Fruit fly (Drosophila melanogaster) whole organism, wandering third instar larva: ENCODE measurements around the gene CG14204.

Experiments
- Abd-B ChIP-seq: fragments of >200 bp; optimal IDR thresholded peaks from 2 replicates; lab custom pipeline; 2017; ENCODE audit warnings: missing biosample characterization, missing genetic modification characterization
- CG32264 ChIP-seq: fragments of 200-800 bp; sonication (Bioruptor generic); optimal IDR thresholded peaks from 2 replicates; lab custom pipeline; 2016; ENCODE audit warnings: missing biosample characterization, missing genetic modification characterization
- CG9705 ChIP-seq: fragments of 200-800 bp; sonication (Bioruptor generic); optimal IDR thresholded peaks from 2 replicates; lab custom pipeline; 2018; ENCODE audit warnings: missing biosample characterization, mild to moderate bottlenecking, missing genetic modification characterization
- Dif ChIP-seq: fragments of 200-275, 200-300 bp; sonication (Bioruptor generic); optimal IDR thresholded peaks from 2 replicates; lab custom pipeline; 2018; ENCODE audit warnings: missing biosample characterization, missing genetic modification characterization; ENCODE audit not compliant: partially characterized antibody
- GATAd ChIP-seq: sonication (Bioruptor generic); optimal IDR thresholded peaks from 2 replicates; lab custom pipeline; 2016; ENCODE audit warnings: missing biosample characterization, missing genetic modification characterization
- HLH106 ChIP-seq: fragments of 200-800 bp; optimal IDR thresholded peaks from 3 replicates; lab custom pipeline; 2019; ENCODE audit warnings: missing biosample characterization, mild to moderate bottlenecking, missing genetic modification characterization, moderate library complexity
- Hnf4 ChIP-seq: fragments of 200-800 bp; sonication (Bioruptor generic); optimal IDR thresholded peaks from 2 replicates; lab custom pipeline; 2016; ENCODE audit warnings: missing biosample characterization, mild to moderate bottlenecking, missing genetic modification characterization
- Hr78 ChIP-seq: fragments of >200 bp; optimal IDR thresholded peaks from 2 replicates; lab custom pipeline; 2017; ENCODE audit warnings: missing biosample characterization, missing genetic modification characterization
- Hr83 ChIP-seq: fragments of 200-300 bp; sonication (Bioruptor generic); optimal IDR thresholded peaks from 2 replicates; lab custom pipeline; 2016; ENCODE audit warnings: missing biosample characterization, mild to moderate bottlenecking, missing genetic modification characterization, moderate library complexity; ENCODE audit not compliant: poor library complexity, severe bottlenecking
- Jra ChIP-seq: sonication (Bioruptor generic); optimal IDR thresholded peaks from 2 replicates; lab custom pipeline; 2016; ENCODE audit warnings: missing biosample characterization, missing genetic modification characterization
- Mio ChIP-seq: sonication (Bioruptor generic); optimal IDR thresholded peaks from 2 replicates; lab custom pipeline; 2016; ENCODE audit warnings: missing biosample characterization, missing genetic modification characterization
- OdsH ChIP-seq: fragments of 200-800 bp; sonication (Bioruptor generic); optimal IDR thresholded peaks from 2 replicates; lab custom pipeline; 2016; ENCODE audit warnings: missing biosample characterization, mild to moderate bottlenecking, missing genetic modification characterization
- Rel ChIP-seq, 2 experiments: fragments of 200-800 bp; sonication (Bioruptor generic) in 1 of 2; optimal IDR thresholded peaks; 2 replicates in 1 of 2; 3 replicates in 1 of 2; lab custom pipeline; 2016 to 2019; ENCODE audit warnings: mild to moderate bottlenecking in 2 of 2, missing biosample characterization in 2 of 2, missing genetic modification characterization in 2 of 2, moderate library complexity in 1 of 2
- Sp1 ChIP-seq: fragments of 200-800 bp; sonication (Bioruptor generic); optimal IDR thresholded peaks from 3 replicates; lab custom pipeline; 2019; ENCODE audit warnings: missing biosample characterization, mild to moderate bottlenecking, missing genetic modification characterization, moderate library complexity
- Vsx2 ChIP-seq: fragments of 200-300, 225-300 bp; sonication (Bioruptor generic); optimal IDR thresholded peaks from 2 replicates; lab custom pipeline; 2018; ENCODE audit warnings: missing biosample characterization, missing genetic modification characterization; ENCODE audit not compliant: partially characterized antibody
- brk ChIP-seq: fragments of 200-800 bp; sonication (Bioruptor generic); optimal IDR thresholded peaks from 2 replicates; lab custom pipeline; 2016; ENCODE audit warnings: missing biosample characterization, mild to moderate bottlenecking, missing genetic modification characterization
- dl ChIP-seq, 2 experiments: fragments of 175-275, 200-275 bp in 1 of 2; fragments of 200-275 bp in 1 of 2; sonication (Bioruptor generic); optimal IDR thresholded peaks; lab custom pipeline; 2018; ENCODE audit warnings: mild to moderate bottlenecking in 2 of 2, missing biosample characterization in 2 of 2, missing genetic modification characterization in 2 of 2, moderate library complexity in 2 of 2; ENCODE audit not compliant: partially characterized antibody in 2 of 2, insufficient read depth in 1 of 2
- dsf ChIP-seq: sonication (Bioruptor generic); optimal IDR thresholded peaks from 2 replicates; lab custom pipeline; 2016; ENCODE audit warnings: missing biosample characterization, missing genetic modification characterization, borderline replicate concordance
- ey ChIP-seq: fragments of 200-800 bp; sonication (Bioruptor generic); optimal IDR thresholded peaks from 2 replicates; lab custom pipeline; 2016; ENCODE audit warnings: missing biosample characterization, missing genetic modification characterization
- foxo ChIP-seq, 2 experiments: fragments of 200-800 bp; sonication (Bioruptor generic); optimal IDR thresholded peaks; 2 replicates in 1 of 2; 3 replicates in 1 of 2; lab custom pipeline; 2016 to 2017; ENCODE audit warnings: missing biosample characterization in 2 of 2, missing genetic modification characterization in 2 of 2
- h ChIP-seq: fragments of 200-800 bp; sonication (Bioruptor generic); optimal IDR thresholded peaks from 3 replicates; lab custom pipeline; 2016; ENCODE audit warnings: missing biosample characterization, mild to moderate bottlenecking, missing genetic modification characterization
- jim ChIP-seq: fragments of 175-275, 200-325 bp; sonication (Bioruptor generic); optimal IDR thresholded peaks from 2 replicates; lab custom pipeline; 2016; ENCODE audit warnings: missing biosample characterization, mild to moderate bottlenecking, missing genetic modification characterization
- lola ChIP-seq: fragments of >200 bp; optimal IDR thresholded peaks from 2 replicates; lab custom pipeline; 2017; ENCODE audit warnings: missing biosample characterization, missing genetic modification characterization
- pan ChIP-seq: fragments of >200 bp; optimal IDR thresholded peaks from 2 replicates; lab custom pipeline; 2017
- psq ChIP-seq: fragments of 200-800 bp; sonication (Bioruptor generic); optimal IDR thresholded peaks from 3 replicates; lab custom pipeline; 2017; ENCODE audit warnings: missing biosample characterization, mild to moderate bottlenecking, missing genetic modification characterization, moderate library complexity
- rgr ChIP-seq: fragments of 200-800 bp; sonication (Bioruptor generic); optimal IDR thresholded peaks from 3 replicates; lab custom pipeline; 2016; ENCODE audit warnings: missing biosample characterization, mild to moderate bottlenecking, missing genetic modification characterization
- sage ChIP-seq: fragments of 200-800 bp; sonication (Bioruptor generic); optimal IDR thresholded peaks from 2 replicates; lab custom pipeline; 2016; ENCODE audit warnings: missing biosample characterization, mild to moderate bottlenecking, missing genetic modification characterization
- sv ChIP-seq: fragments of 200-800 bp; sonication (Bioruptor generic); optimal IDR thresholded peaks from 3 replicates; lab custom pipeline; 2016; ENCODE audit warnings: missing biosample characterization, missing genetic modification characterization
- tai ChIP-seq: sonication (Bioruptor generic); optimal IDR thresholded peaks from 2 replicates; lab custom pipeline; 2016; ENCODE audit warnings: missing biosample characterization, missing genetic modification characterization
- woc ChIP-seq: sonication (Bioruptor generic); optimal IDR thresholded peaks from 2 replicates; lab custom pipeline; 2016; ENCODE audit warnings: missing biosample characterization, mild to moderate bottlenecking, missing genetic modification characterization

The CG14204 gene

DNA sequence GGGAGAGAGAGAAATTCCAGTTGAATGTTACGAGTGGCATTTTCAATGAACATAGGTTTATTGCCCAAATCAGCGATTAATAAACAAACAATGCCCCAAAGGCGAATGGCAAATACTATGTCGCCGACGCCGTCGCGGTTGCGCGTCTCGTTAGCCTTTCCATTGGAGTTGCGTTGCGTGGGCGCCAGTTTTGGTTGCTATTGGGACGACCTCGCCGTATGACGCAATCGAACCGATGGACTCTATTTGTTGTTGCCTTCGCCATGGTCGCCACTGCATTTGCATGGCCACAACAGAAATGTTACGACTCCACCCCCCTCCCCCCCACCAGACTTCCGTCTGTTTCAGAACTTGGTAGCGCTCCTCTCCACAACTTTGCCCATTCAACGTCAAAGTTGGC is 23.1 kb downstream of the CG14204 start:
- TF ChIP-seq HLH106, result no peak
- TF ChIP-seq Hr78 (GFP tag; lab: Kevin White, UChicago), result no peak
- no peak for TF ChIP-seq Vsx2 (GFP tag; lab: Kevin White, UChicago)
- TF ChIP-seq Hnf4 (GFP tag; lab: Kevin White, UChicago), result no peak
- no peak for TF ChIP-seq Dif (GFP tag; lab: Kevin White, UChicago)
- TF ChIP-seq GATAd (GFP tag; lab: Kevin White, UChicago), result no peak
- no peak for TF ChIP-seq h
- no peak for TF ChIP-seq woc (GFP tag; lab: Kevin White, UChicago)

DNA sequence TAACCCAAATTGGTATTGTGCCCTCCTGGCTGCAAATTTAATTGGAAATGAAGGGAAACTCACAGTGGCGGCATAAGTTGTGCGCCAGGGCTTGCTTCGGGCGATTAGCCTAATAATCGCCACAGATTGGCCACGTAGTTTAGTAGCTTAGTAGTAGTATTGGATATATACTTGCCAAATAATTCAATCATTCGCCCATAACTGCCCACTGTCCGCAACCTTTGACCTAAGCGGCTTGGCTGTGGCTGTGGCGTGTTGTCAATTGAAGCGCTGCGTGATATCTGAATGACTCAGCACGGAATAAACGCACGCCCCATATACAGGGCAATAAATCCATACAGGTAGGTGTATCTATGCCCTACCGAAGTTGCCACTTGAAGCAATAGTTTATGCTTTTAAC is 23.6 kb downstream of the CG14204 start:
- TF ChIP-seq Abd-B (no peak), CG9705 (GFP tag; lab: Kevin White, UChicago) (no peak), Vsx2 (GFP tag; lab: Kevin White, UChicago) (no peak), dl (GFP tag; optimal IDR thresholded peaks at IDR 0.05; lab: Kevin White, UChicago; ENCODE audit: insufficient read depth in 1 of 2, partially characterized antibody in 2 of 2) (no peak), pan (lab: Kevin White, UChicago) (no peak), Mio (GFP tag; lab: Kevin White, UChicago) (no peak), jim (GFP tag; lab: Kevin White, UChicago) (no peak), CG32264 (GFP tag; lab: Kevin White, UChicago) (no peak), Hr78 (GFP tag; lab: Kevin White, UChicago) (no peak), h (no peak), brk (GFP tag; lab: Kevin White, UChicago) (no peak), Hr83 (no peak), tai (GFP tag; lab: Kevin White, UChicago) (no peak)

DNA sequence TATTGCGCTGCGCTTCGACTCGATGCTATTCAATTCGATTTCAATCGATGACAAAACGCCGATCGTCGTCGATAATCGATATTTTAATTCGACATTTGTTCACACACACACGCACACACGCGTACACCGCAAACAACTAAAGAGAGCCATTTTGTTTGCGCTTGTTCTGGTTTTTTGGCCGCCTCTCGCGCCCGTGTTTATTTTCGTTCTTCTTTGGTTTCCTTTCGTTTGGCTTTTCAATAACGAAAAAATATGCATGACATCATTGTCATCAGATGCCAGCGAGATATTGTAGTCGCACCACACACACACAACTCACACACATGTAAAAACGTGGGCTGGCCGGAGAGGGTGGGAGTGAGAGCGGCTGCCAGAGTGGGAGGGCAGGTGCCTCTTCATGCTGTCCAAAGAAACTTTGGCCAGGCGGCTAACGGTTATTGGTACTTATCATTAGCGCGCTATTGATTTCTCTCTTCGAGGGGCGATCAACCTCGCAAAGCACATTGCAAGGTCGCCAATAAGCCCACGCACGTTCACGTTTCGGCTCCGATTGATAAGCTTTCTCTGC is 24.7 kb downstream of the CG14204 start:
- TF ChIP-seq rgr (GFP tag; lab: Kevin White, UChicago) (no peak), Hr83 (no peak), sage (GFP tag; lab: Kevin White, UChicago) (no peak), jim (GFP tag; lab: Kevin White, UChicago) (no peak), h (peak; percentile 16), psq (GFP tag; lab: Kevin White, UChicago) (peak; percentile 79), Mio (GFP tag; lab: Kevin White, UChicago) (no peak), Abd-B (no peak), Sp1 (GFP tag; lab: Kevin White, UChicago) (peak; percentile 2), Jra (no peak), lola (no peak), brk (GFP tag; lab: Kevin White, UChicago) (no peak), dl (GFP tag; optimal IDR thresholded peaks at IDR 0.05; lab: Kevin White, UChicago; ENCODE audit: insufficient read depth in 1 of 2, partially characterized antibody in 2 of 2) (no peak), Hnf4 (GFP tag; lab: Kevin White, UChicago) (no peak), CG9705 (GFP tag; lab: Kevin White, UChicago) (no peak), Rel (GFP tag; optimal IDR thresholded peaks at IDR 0.05; lab: Kevin White, UChicago) (no peak), Rel (tag; optimal IDR thresholded peaks at IDR 0.05; lab: Kevin White, UChicago) (no peak), Hr78 (GFP tag; lab: Kevin White, UChicago) (no peak), tai (GFP tag; lab: Kevin White, UChicago) (no peak), OdsH (GFP tag; lab: Kevin White, UChicago) (peak; percentile 22), sv (no peak), ey (GFP tag; lab: Kevin White, UChicago) (no peak), dsf (GFP tag; lab: Kevin White, UChicago) (no peak)

DNA sequence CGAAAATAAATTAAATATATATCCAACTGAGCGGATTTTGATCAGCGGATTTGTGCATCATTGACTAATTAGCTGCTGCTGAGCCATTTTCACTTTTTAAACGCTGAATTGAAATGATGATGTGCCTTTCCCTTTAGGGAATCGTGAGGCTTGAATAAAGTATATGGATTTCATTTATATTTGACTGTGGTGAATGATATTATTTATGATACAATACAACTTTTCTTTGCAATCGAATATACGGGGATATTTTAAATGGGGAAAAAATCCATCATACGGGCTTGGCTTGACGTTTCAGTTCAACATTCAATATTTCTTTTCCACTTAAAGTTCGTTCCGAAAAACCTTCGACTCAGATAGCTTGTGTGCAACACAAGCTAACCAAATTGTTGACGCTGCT is 27.8 kb downstream of the CG14204 start, which contains the start of the genes Shawn and Tyler:
Gene Shawn, plus strand, starts transcription at position 301 of the 400 bp plus-strand sequence.
Gene Tyler, plus strand, starts transcription at position 301 of the 400 bp plus-strand sequence.
- TF ChIP-seq h (no peak), foxo (GFP tag; optimal IDR thresholded peaks at IDR 0.05; lab: Kevin White, UChicago) (no peak), woc (GFP tag; lab: Kevin White, UChicago) (no peak), sage (GFP tag; lab: Kevin White, UChicago) (no peak), Abd-B (no peak)
